Fruit fly (Drosophila melanogaster) whole organism, embryonic: ENCODE measurements around the gene CG6689.

ENCODE experiments used
- Abd-B ChIP-seq: fragments of 200-800 bp; sonication (Bioruptor generic); optimal IDR thresholded peaks from 2 replicates; lab custom pipeline; 2018; ENCODE audit warnings: missing biosample characterization, mild to moderate bottlenecking, missing genetic modification characterization, moderate library complexity
- Atf3 ChIP-seq: fragments of 200-800 bp; sonication (Bioruptor generic); optimal IDR thresholded peaks from 3 replicates; lab custom pipeline; 2016; ENCODE audit warnings: missing biosample characterization, missing genetic modification characterization
- CG10267 ChIP-seq: fragments of 200-800 bp; sonication (Bioruptor generic); optimal IDR thresholded peaks from 2 replicates; lab custom pipeline; 2018; ENCODE audit warnings: missing biosample characterization, mild to moderate bottlenecking, missing genetic modification characterization, moderate library complexity
- CG11696 ChIP-seq: fragments of 200-800 bp; sonication (Bioruptor generic); IDR thresholded peaks from 2 replicates; pipeline ENCODE4 v1.3.6; 2022; ENCODE audit warnings: missing biosample characterization, missing genetic modification characterization
- CG12744 ChIP-seq: fragments of 200-800 bp; sonication (Bioruptor generic); optimal IDR thresholded peaks from 2 replicates; lab custom pipeline; 2016; ENCODE audit warnings: missing biosample characterization, missing genetic modification characterization
- CG13624 ChIP-seq: fragments of 200-800 bp; sonication (Bioruptor generic); optimal IDR thresholded peaks from 2 replicates; lab custom pipeline; 2016; ENCODE audit warnings: missing biosample characterization, missing genetic modification characterization
- CG17612 ChIP-seq: fragments of 200-800 bp; sonication (Bioruptor generic); IDR thresholded peaks from 2 replicates; pipeline ENCODE4 v1.3.6; 2022; ENCODE audit warnings: missing biosample characterization, missing genetic modification characterization
- CG18599 ChIP-seq: fragments of 200-800 bp; sonication (Bioruptor generic); optimal IDR thresholded peaks from 3 replicates; lab custom pipeline; 2017; ENCODE audit warnings: missing biosample characterization, missing genetic modification characterization, mild to moderate bottlenecking, moderate library complexity, missing genetic modification reagents
- CG2202 ChIP-seq: fragments of 200-800 bp; sonication (Bioruptor generic); optimal IDR thresholded peaks from 2 replicates; lab custom pipeline; 2018; ENCODE audit warnings: missing biosample characterization, mild to moderate bottlenecking, missing genetic modification characterization
- CG30020 ChIP-seq: fragments of 200-800 bp; optimal IDR thresholded peaks from 2 replicates; lab custom pipeline; 2019; ENCODE audit warnings: missing biosample characterization, mild to moderate bottlenecking, missing genetic modification characterization, moderate library complexity
- CG34224 ChIP-seq: fragments of 200-800 bp; sonication (Bioruptor generic); IDR thresholded peaks from 3 replicates; pipeline ENCODE4 v1.3.6; 2022; ENCODE audit warnings: missing biosample characterization, missing genetic modification characterization; ENCODE audit not compliant: partially characterized antibody
- CG3847 ChIP-seq: fragments of 200-800 bp; sonication (Bioruptor generic); IDR thresholded peaks from 2 replicates; pipeline ENCODE4 v1.3.6; 2022; ENCODE audit warnings: missing biosample characterization, missing genetic modification characterization
- CG6813 ChIP-seq: fragments of 200-800 bp; sonication (Bioruptor generic); optimal IDR thresholded peaks from 2 replicates; lab custom pipeline; 2017; ENCODE audit warnings: missing biosample characterization, missing genetic modification characterization, mild to moderate bottlenecking, moderate library complexity, missing genetic modification reagents
- CG8359 ChIP-seq: fragments of 200-800 bp; sonication (Bioruptor generic); optimal IDR thresholded peaks from 2 replicates; lab custom pipeline; 2017; ENCODE audit warnings: missing biosample characterization, mild to moderate bottlenecking, missing genetic modification characterization, borderline replicate concordance
- CG8924 ChIP-seq: fragments of 200-800 bp; optimal IDR thresholded peaks from 3 replicates; lab custom pipeline; 2019; ENCODE audit warnings: missing biosample characterization, mild to moderate bottlenecking, missing genetic modification characterization, moderate library complexity
- CG9215 ChIP-seq: fragments of 200-800 bp; sonication (Bioruptor generic); IDR thresholded peaks from 2 replicates; pipeline ENCODE4 v1.3.6; 2022; ENCODE audit warnings: missing biosample characterization, missing genetic modification characterization
- CG9609 ChIP-seq: fragments of 200-800 bp; sonication (Bioruptor generic); optimal IDR thresholded peaks from 3 replicates; lab custom pipeline; 2016; ENCODE audit warnings: missing biosample characterization, missing genetic modification characterization
- H15 ChIP-seq: fragments of 200-800 bp; sonication (Bioruptor generic); IDR thresholded peaks from 3 replicates; pipeline ENCODE4 v1.3.6; 2022; ENCODE audit warnings: missing biosample characterization, missing genetic modification characterization
- HLH3B ChIP-seq: fragments of 200-800 bp; sonication (Bioruptor generic); IDR thresholded peaks from 2 replicates; pipeline ENCODE4 v1.3.6; 2022; ENCODE audit warnings: missing biosample characterization, missing genetic modification characterization
- HmgD ChIP-seq: fragments of 200-800 bp; sonication (Bioruptor generic); optimal IDR thresholded peaks from 3 replicates; lab custom pipeline; 2016; ENCODE audit warnings: missing biosample characterization, missing genetic modification characterization
- HmgZ ChIP-seq: fragments of 200-800 bp; sonication (Bioruptor generic); optimal IDR thresholded peaks from 2 replicates; lab custom pipeline; 2018; ENCODE audit warnings: missing biosample characterization, mild to moderate bottlenecking, missing genetic modification characterization
- Hr3 ChIP-seq: fragments of 200-800 bp; sonication (Bioruptor generic); optimal IDR thresholded peaks from 3 replicates; lab custom pipeline; 2016; ENCODE audit warnings: missing biosample characterization, missing genetic modification characterization
- Jarid2 ChIP-seq: fragments of 200-800 bp; sonication (Bioruptor generic); optimal IDR thresholded peaks from 3 replicates; lab custom pipeline; 2017; ENCODE audit warnings: mild to moderate bottlenecking, missing biosample characterization, missing genetic modification reagents, missing genetic modification characterization
- Kr ChIP-seq: fragments of 200-800 bp; sonication (Bioruptor generic); optimal IDR thresholded peaks from 2 replicates; lab custom pipeline; 2017; ENCODE audit warnings: missing biosample characterization, mild to moderate bottlenecking, missing genetic modification characterization
- Med ChIP-seq: fragments of 200-800 bp; sonication (Bioruptor generic); peaks from one replicate; lab custom pipeline; 2016; ENCODE audit warnings: missing biosample characterization, missing genetic modification characterization, mild to moderate bottlenecking, inconsistent platforms, moderate library complexity
- NK7.1 ChIP-seq: fragments of 200-800 bp; sonication (Bioruptor generic); optimal IDR thresholded peaks from 3 replicates; lab custom pipeline; 2016; ENCODE audit warnings: missing biosample characterization, missing genetic modification characterization
- Rx ChIP-seq: fragments of 200-800 bp; sonication (Bioruptor generic); IDR thresholded peaks from 2 replicates; pipeline ENCODE4 v1.3.6; 2022; ENCODE audit warnings: missing biosample characterization, missing genetic modification characterization
- ab ChIP-seq: fragments of 200-800 bp; sonication (Bioruptor generic); optimal IDR thresholded peaks from 2 replicates; lab custom pipeline; 2016; ENCODE audit warnings: missing biosample characterization, missing genetic modification characterization
- cad ChIP-seq: fragments of >200 bp; optimal IDR thresholded peaks from 2 replicates; lab custom pipeline; 2017; ENCODE audit warnings: missing biosample characterization, missing genetic modification characterization
- cas ChIP-seq: fragments of 200-800 bp; sonication (Bioruptor generic); IDR thresholded peaks from 2 replicates; pipeline ENCODE4 v1.3.6; 2022; ENCODE audit warnings: missing biosample characterization, missing genetic modification characterization
- cato ChIP-seq: fragments of 200-800 bp; sonication (Bioruptor generic); optimal IDR thresholded peaks from 2 replicates; lab custom pipeline; 2016; ENCODE audit warnings: missing biosample characterization, missing genetic modification characterization, borderline replicate concordance
- chn ChIP-seq: fragments of 200-800 bp; sonication (Bioruptor generic); optimal IDR thresholded peaks from 2 replicates; lab custom pipeline; 2016; ENCODE audit warnings: missing biosample characterization, missing genetic modification characterization
- da ChIP-seq: fragments of 200-800 bp; sonication (Bioruptor generic); optimal IDR thresholded peaks from 2 replicates; lab custom pipeline; 2016; ENCODE audit warnings: missing biosample characterization, missing genetic modification characterization
- dmrt11E ChIP-seq: fragments of 200-800 bp; sonication (Bioruptor generic); optimal IDR thresholded peaks from 3 replicates; lab custom pipeline; 2018; ENCODE audit warnings: missing biosample characterization, mild to moderate bottlenecking, missing genetic modification characterization, moderate library complexity
- dysf ChIP-seq: fragments of 200-800 bp; sonication (Bioruptor generic); IDR thresholded peaks from 3 replicates; pipeline ENCODE4 v1.3.6; 2022; ENCODE audit warnings: missing biosample characterization, missing genetic modification characterization
- ems ChIP-seq: fragments of 200-800 bp; sonication (Bioruptor generic); optimal IDR thresholded peaks from 3 replicates; lab custom pipeline; 2016; ENCODE audit warnings: missing biosample characterization, missing genetic modification characterization
- fd96Cb ChIP-seq: fragments of 200-800 bp; sonication (Bioruptor generic); optimal IDR thresholded peaks from 2 replicates; lab custom pipeline; 2018; ENCODE audit warnings: missing biosample characterization, mild to moderate bottlenecking, missing genetic modification characterization, moderate library complexity
- gsb-n ChIP-seq: fragments of 200-800 bp; sonication (Bioruptor generic); optimal IDR thresholded peaks from 3 replicates; lab custom pipeline; 2018; ENCODE audit warnings: missing biosample characterization, mild to moderate bottlenecking, missing genetic modification characterization
- gt ChIP-seq: fragments of 200-800 bp; sonication (Bioruptor generic); IDR thresholded peaks from 2 replicates; pipeline ENCODE4 v1.3.6; 2022; ENCODE audit warnings: missing biosample characterization, missing genetic modification characterization
- ken ChIP-seq: fragments of 200-800 bp; sonication (Bioruptor generic); IDR thresholded peaks from 3 replicates; pipeline ENCODE4 v1.3.6; 2022; ENCODE audit warnings: missing biosample characterization, missing genetic modification characterization
- klu ChIP-seq: fragments of 200-800 bp; sonication (Bioruptor generic); IDR thresholded peaks from 2 replicates; pipeline ENCODE4 v1.3.6; 2022; ENCODE audit warnings: missing biosample characterization, missing genetic modification characterization
- maf-S ChIP-seq: fragments of 200-800 bp; sonication (Bioruptor generic); optimal IDR thresholded peaks from 2 replicates; lab custom pipeline; 2016; ENCODE audit warnings: missing biosample characterization, missing genetic modification characterization
- nau ChIP-seq: fragments of 200-800 bp; sonication (Bioruptor generic); optimal IDR thresholded peaks from 3 replicates; lab custom pipeline; 2017; ENCODE audit warnings: missing biosample characterization, mild to moderate bottlenecking, missing genetic modification characterization, missing genetic modification reagents
- pb ChIP-seq: fragments of 200-800 bp; sonication (Bioruptor generic); optimal IDR thresholded peaks from 3 replicates; lab custom pipeline; 2016; ENCODE audit warnings: missing biosample characterization, missing genetic modification characterization
- pfk ChIP-seq: fragments of 200-800 bp; sonication (Bioruptor generic); optimal IDR thresholded peaks from 2 replicates; lab custom pipeline; 2018; ENCODE audit warnings: missing biosample characterization, mild to moderate bottlenecking, missing genetic modification characterization, moderate library complexity
- schlank ChIP-seq: fragments of 200-800 bp; sonication (Bioruptor generic); optimal IDR thresholded peaks from 2 replicates; lab custom pipeline; 2018; ENCODE audit warnings: missing biosample characterization, mild to moderate bottlenecking, missing genetic modification characterization
- sqz ChIP-seq: fragments of 200-800 bp; sonication (Bioruptor generic); optimal IDR thresholded peaks from 3 replicates; lab custom pipeline; 2018; ENCODE audit warnings: missing biosample characterization, mild to moderate bottlenecking, missing genetic modification characterization
- sug ChIP-seq: fragments of 200-800 bp; optimal IDR thresholded peaks from 2 replicates; lab custom pipeline; 2019; ENCODE audit warnings: missing biosample characterization, mild to moderate bottlenecking, missing genetic modification characterization, moderate library complexity
- tup ChIP-seq: fragments of 200-800 bp; sonication (Bioruptor generic); optimal IDR thresholded peaks from 2 replicates; lab custom pipeline; 2016; ENCODE audit warnings: missing biosample characterization, mild to moderate bottlenecking, missing genetic modification characterization, moderate library complexity
- usp ChIP-seq: fragments of >200 bp; optimal IDR thresholded peaks from 2 replicates; lab custom pipeline; 2017; ENCODE audit warnings: missing biosample characterization, missing genetic modification characterization
- vnd ChIP-seq: fragments of 200-800 bp; sonication (Bioruptor generic); IDR thresholded peaks from 3 replicates; pipeline ENCODE4 v1.3.6; 2022; ENCODE audit warnings: missing biosample characterization, missing genetic modification characterization; ENCODE audit not compliant: partially characterized antibody

CG6689 gene

DNA sequence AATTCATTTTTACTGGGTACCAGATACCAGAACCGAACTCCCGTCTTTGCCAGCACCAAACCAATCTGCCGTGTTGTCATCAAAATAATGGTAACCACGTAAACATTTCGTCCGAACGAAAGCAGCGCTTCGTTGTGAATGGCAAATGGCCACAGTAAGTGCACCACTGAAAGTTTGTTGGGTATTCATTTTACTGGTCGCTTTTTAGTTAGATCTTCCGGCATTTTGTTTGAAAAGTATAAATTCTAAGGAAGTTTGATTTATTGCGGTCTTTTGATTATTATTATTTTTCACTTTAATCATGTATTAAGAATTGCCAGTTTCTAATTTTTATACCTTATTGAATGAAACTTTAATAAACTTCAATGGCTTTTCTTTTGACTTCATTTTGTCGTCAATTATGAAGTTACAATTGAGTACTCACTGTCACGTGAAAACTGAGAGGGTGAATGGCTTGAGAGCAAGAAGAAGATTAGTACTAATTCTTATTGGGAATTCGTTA is 5.4 kb downstream of the CG6689 start, which contains the start of gene ZnT86D (continued):
- no peak for TF ChIP-seq H15 (GFP tag; lab: Robert Waterston, UW)
- peak; percentile 80 for TF ChIP-seq sug (tag; lab: Kevin White, UChicago)
- peak; percentile 46 for TF ChIP-seq sqz
- TF ChIP-seq CG30020 (tag; lab: Kevin White, UChicago): peak; percentile 47
- TF ChIP-seq cato (GFP tag; lab: Kevin White, UChicago): no peak
- no peak for TF ChIP-seq HmgD
- peak; percentile 78 for TF ChIP-seq CG18599 (GFP tag; lab: Kevin White, UChicago)
- peak; percentile 38 for TF ChIP-seq CG9609 (GFP tag; lab: Kevin White, UChicago)
- TF ChIP-seq CG9215 (GFP tag; lab: Robert Waterston, UW): peak; percentile 73
- no peak for TF ChIP-seq CG11696
- TF ChIP-seq gt (GFP tag; lab: Robert Waterston, UW): no peak
- TF ChIP-seq tup (GFP tag; lab: Kevin White, UChicago): no peak
- TF ChIP-seq Rx: no peak
- TF ChIP-seq pb: peak; percentile 48
- TF ChIP-seq maf-S (GFP tag; lab: Kevin White, UChicago): peak; percentile 11
- TF ChIP-seq NK7.1 (GFP tag; lab: Kevin White, UChicago): peak; percentile 39
- peak; percentile 74 for TF ChIP-seq HmgZ (tag; lab: Kevin White, UChicago)
- TF ChIP-seq CG6813 (GFP tag; lab: Kevin White, UChicago): no peak
- peak; percentile 1 for TF ChIP-seq CG12744 (GFP tag; lab: Kevin White, UChicago)
- no peak for TF ChIP-seq usp
- no peak for TF ChIP-seq HLH3B (GFP tag; lab: Robert Waterston, UW)
- no peak for TF ChIP-seq Kr (GFP tag; lab: Kevin White, UChicago)
- TF ChIP-seq CG8924: peak; percentile 69
- peak; percentile 11 for TF ChIP-seq CG13624 (GFP tag; lab: Kevin White, UChicago)
- TF ChIP-seq Atf3 (GFP tag; lab: Kevin White, UChicago): peak; percentile 39
- TF ChIP-seq pfk (GFP tag; lab: Kevin White, UChicago): peak; percentile 31
- peak; percentile 67 for TF ChIP-seq Abd-B
- no peak for TF ChIP-seq CG17612 (GFP tag; lab: Robert Waterston, UW)
- TF ChIP-seq ab (GFP tag; lab: Kevin White, UChicago): no peak
- TF ChIP-seq gsb-n (tag; lab: Kevin White, UChicago): peak; percentile 20
- no peak for TF ChIP-seq cas (GFP tag; lab: Robert Waterston, UW)
- TF ChIP-seq CG8359 (GFP tag; lab: Kevin White, UChicago): no peak
- peak; percentile 65 for TF ChIP-seq CG3847
- peak; percentile 37 for TF ChIP-seq fd96Cb (tag; lab: Kevin White, UChicago)
- peak; percentile 63; the same call in 2 of the 3 replicates for TF ChIP-seq dysf
- TF ChIP-seq da: no peak
- TF ChIP-seq CG34224 (GFP tag; lab: Robert Waterston, UW): no peak
- TF ChIP-seq nau: no peak
- peak; percentile 54 for TF ChIP-seq CG10267
- 0 out of 3 replicates have a peak, but pooled peaks have one; percentile 4 for TF ChIP-seq ken
- TF ChIP-seq Med (GFP tag; lab: Kevin White, UChicago): peak; percentile 95
- TF ChIP-seq chn: no peak
- peak; percentile 57 for TF ChIP-seq schlank (tag; lab: Kevin White, UChicago)
- TF ChIP-seq cad (GFP tag; lab: Kevin White, UChicago): no peak
- TF ChIP-seq ems (GFP tag; lab: Kevin White, UChicago): peak; percentile 51
- no peak for TF ChIP-seq CG2202
- TF ChIP-seq dmrt11E (tag; lab: Kevin White, UChicago): peak; percentile 12
- peak; percentile 57; the same call in 1 of the 2 replicates for TF ChIP-seq klu (GFP tag; lab: Robert Waterston, UW)
- TF ChIP-seq Jarid2 (GFP tag; lab: Kevin White, UChicago): no peak
- no peak for TF ChIP-seq vnd (GFP tag; lab: Robert Waterston, UW)
- peak; percentile 63 for TF ChIP-seq Hr3 (GFP tag; lab: Kevin White, UChicago)
